Worm (Caenorhabditis elegans) whole organism, mixed stage, embryonic: ENCODE results near the gene ZC376.8.

Experiments used
- M03D4.4 ChIP-seq: sonication (generic microtip); optimal IDR thresholded peaks from 2 replicates; lab custom pipeline; 2017; ENCODE audit warnings: mild to moderate bottlenecking, missing genetic modification characterization, missing compliant biosample characterization
- blmp-1 ChIP-seq: fragments of 150-350 bp; optimal IDR thresholded peaks from 2 replicates; lab custom pipeline; 2014; ENCODE audit warnings: missing biosample characterization, missing genetic modification characterization
- ceh-39 ChIP-seq: fragments of 150-350 bp; optimal IDR thresholded peaks from 2 replicates; lab custom pipeline; 2014; ENCODE audit warnings: missing biosample characterization, missing genetic modification characterization
- ceh-83 ChIP-seq: fragments of 200-800 bp; sonication (Bioruptor generic); optimal IDR thresholded peaks from 2 replicates; lab custom pipeline; 2018; ENCODE audit warnings: mild to moderate bottlenecking, missing genetic modification characterization, missing compliant biosample characterization
- ces-1 ChIP-seq: fragments of 150-350 bp; optimal IDR thresholded peaks from 2 replicates; lab custom pipeline; 2014; ENCODE audit warnings: missing biosample characterization, missing genetic modification reagents, missing genetic modification characterization
- cnd-1 ChIP-seq: fragments of 200-800 bp; sonication (Bioruptor generic); optimal IDR thresholded peaks from 2 replicates; lab custom pipeline; 2018; ENCODE audit warnings: mild to moderate bottlenecking, missing genetic modification characterization, missing compliant biosample characterization
- elt-1 ChIP-seq: sonication (generic microtip); optimal IDR thresholded peaks from 2 replicates; lab custom pipeline; 2017; ENCODE audit warnings: missing genetic modification characterization, mild to moderate bottlenecking, missing compliant biosample characterization, antibody characterized with exemption, moderate library complexity, borderline replicate concordance; ENCODE audit not compliant: insufficient read depth
- elt-3 ChIP-seq: fragments of 150-350 bp; optimal IDR thresholded peaks from 2 replicates; lab custom pipeline; 2014; ENCODE audit warnings: missing biosample characterization, missing genetic modification characterization
- flh-1 ChIP-seq: fragments of 200-800 bp; sonication (Bioruptor generic); optimal IDR thresholded peaks from 2 replicates; lab custom pipeline; 2018; ENCODE audit warnings: mild to moderate bottlenecking, missing genetic modification characterization, moderate library complexity, missing compliant biosample characterization
- ham-2 ChIP-seq: fragments of 200-800 bp; sonication (Bioruptor generic); optimal IDR thresholded peaks from 2 replicates; lab custom pipeline; 2018; ENCODE audit warnings: mild to moderate bottlenecking, missing genetic modification characterization, missing compliant biosample characterization
- hlh-1 ChIP-seq: fragments of 150-350 bp; optimal IDR thresholded peaks from 2 replicates; lab custom pipeline; 2014; ENCODE audit warnings: missing biosample characterization, missing genetic modification reagents, missing genetic modification characterization
- lin-13 ChIP-seq: fragments of 150-350 bp; optimal IDR thresholded peaks from 2 replicates; lab custom pipeline; 2014; ENCODE audit warnings: missing biosample characterization, missing genetic modification characterization
- lin-32 ChIP-seq: fragments of 200-800 bp; sonication (Bioruptor generic); optimal IDR thresholded peaks from 2 replicates; lab custom pipeline; 2018; ENCODE audit warnings: mild to moderate bottlenecking, missing genetic modification characterization, missing compliant biosample characterization
- lsy-2 ChIP-seq: fragments of 150-350 bp; optimal IDR thresholded peaks from 2 replicates; lab custom pipeline; 2014; ENCODE audit warnings: missing biosample characterization, missing genetic modification characterization
- mab-5 ChIP-seq: fragments of 150-350 bp; optimal IDR thresholded peaks from 2 replicates; lab custom pipeline; 2014; ENCODE audit warnings: missing biosample characterization, missing genetic modification characterization
- mep-1 ChIP-seq: fragments of 150-350 bp; optimal IDR thresholded peaks from 2 replicates; lab custom pipeline; 2017; ENCODE audit warnings: missing biosample characterization, missing genetic modification reagents, missing genetic modification characterization, inconsistent platforms
- mls-2 ChIP-seq: sonication (generic microtip); optimal IDR thresholded peaks from 2 replicates; lab custom pipeline; 2016; ENCODE audit warnings: mild to moderate bottlenecking, missing genetic modification characterization, moderate library complexity, missing compliant biosample characterization
- nhr-2 ChIP-seq: fragments of 150-350 bp; optimal IDR thresholded peaks from 2 replicates; lab custom pipeline; 2014; ENCODE audit warnings: missing biosample characterization, missing genetic modification characterization
- nhr-237 ChIP-seq: fragments of 150-350 bp; optimal IDR thresholded peaks from 2 replicates; lab custom pipeline; 2014; ENCODE audit warnings: missing biosample characterization, missing genetic modification characterization
- nhr-28 ChIP-seq: fragments of 150-350 bp; optimal IDR thresholded peaks from 2 replicates; lab custom pipeline; 2014; ENCODE audit warnings: missing biosample characterization, missing genetic modification characterization
- nhr-76 ChIP-seq: sonication (generic microtip); optimal IDR thresholded peaks from 2 replicates; lab custom pipeline; 2017; ENCODE audit warnings: missing biosample characterization, missing genetic modification characterization
- pha-4 ChIP-seq: fragments of 150-350 bp; optimal IDR thresholded peaks from 2 replicates; lab custom pipeline; 2018; ENCODE audit warnings: missing biosample characterization, missing genetic modification reagents, missing genetic modification characterization
- sem-2 ChIP-seq: fragments of 200-800 bp; sonication (Bioruptor generic); optimal IDR thresholded peaks from 2 replicates; lab custom pipeline; 2018; ENCODE audit warnings: mild to moderate bottlenecking, missing genetic modification characterization, missing compliant biosample characterization
- snpc-4 ChIP-seq: fragments of 150-350 bp; optimal IDR thresholded peaks from 2 replicates; lab custom pipeline; 2014; ENCODE audit warnings: missing biosample characterization, missing genetic modification characterization
- tbx-8 ChIP-seq: fragments of 200-800 bp; sonication (Bioruptor generic); optimal IDR thresholded peaks from 2 replicates; lab custom pipeline; 2018; ENCODE audit warnings: mild to moderate bottlenecking, missing genetic modification characterization, moderate library complexity, missing compliant biosample characterization
- unc-120 ChIP-seq: sonication (generic microtip); optimal IDR thresholded peaks from 2 replicates; lab custom pipeline; 2017; ENCODE audit warnings: missing genetic modification characterization, missing compliant biosample characterization; ENCODE audit not compliant: poor library complexity, severe bottlenecking
- unc-39 ChIP-seq: fragments of 150-350 bp; optimal IDR thresholded peaks from 2 replicates; lab custom pipeline; 2014; ENCODE audit warnings: missing biosample characterization, missing genetic modification characterization
- unc-62 ChIP-seq: fragments of 150-350 bp; optimal IDR thresholded peaks from 2 replicates; lab custom pipeline; 2014; ENCODE audit warnings: missing biosample characterization, missing genetic modification reagents, missing genetic modification characterization
- zip-8 ChIP-seq: fragments of 150-350 bp; optimal IDR thresholded peaks from 2 replicates; lab custom pipeline; 2014; ENCODE audit warnings: missing biosample characterization, missing genetic modification characterization
- ztf-11 ChIP-seq: fragments of 150-350 bp; optimal IDR thresholded peaks from 2 replicates; lab custom pipeline; 2014; ENCODE audit warnings: missing biosample characterization, missing genetic modification characterization

Gene ZC376.8

ce11 chrV:14149125-14149524 lies 30.9 kb upstream of the ZC376.8 start:
- TF ChIP-seq lsy-2 (tag; lab: Kevin White, UChicago) = no peak
- TF ChIP-seq ceh-83 (GFP tag; lab: Kevin White, UChicago) = no peak
- TF ChIP-seq elt-1 (tag; lab: Kevin White, UChicago) = no peak
- TF ChIP-seq flh-1 (GFP tag; lab: Kevin White, UChicago) = no peak
- TF ChIP-seq unc-62 (GFP tag; lab: Kevin White, UChicago) = no peak
- TF ChIP-seq unc-39 = no peak
- no peak for TF ChIP-seq nhr-2
- TF ChIP-seq M03D4.4 = no peak
- no peak for TF ChIP-seq pha-4 (tag; lab: Kevin White, UChicago)
- no peak for TF ChIP-seq mab-5

DNA sequence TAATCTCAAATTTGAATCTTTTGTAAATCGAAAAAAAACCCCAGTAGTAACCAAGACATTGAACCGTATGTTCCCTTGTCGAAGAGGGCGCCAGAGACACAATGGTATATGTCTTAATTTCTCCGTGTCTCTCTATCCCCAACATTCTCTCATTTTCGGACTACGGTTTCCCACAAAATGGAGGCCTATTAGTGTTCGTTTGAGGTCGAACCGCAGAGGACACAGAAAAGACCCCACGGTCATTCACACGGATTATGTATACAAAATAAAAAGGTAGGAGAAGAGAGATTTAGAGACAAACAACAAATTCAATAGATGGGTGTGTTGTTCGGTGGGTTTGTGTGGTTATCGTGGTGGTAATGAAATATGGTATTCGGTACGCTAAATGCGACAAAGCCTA lies 29.1 kb upstream of the ZC376.8 start:
- TF ChIP-seq nhr-76 (tag; lab: Kevin White, UChicago) (no peak), ces-1 (no peak), lin-32 (GFP tag; lab: Kevin White, UChicago) (no peak), nhr-237 (no peak), elt-3 (no peak), M03D4.4 (no peak), sem-2 (GFP tag; lab: Kevin White, UChicago) (no peak), lin-13 (tag; lab: Kevin White, UChicago) (no peak), ztf-11 (tag; lab: Kevin White, UChicago) (no peak), nhr-2 (no peak), ham-2 (GFP tag; lab: Kevin White, UChicago) (no peak), tbx-8 (GFP tag; lab: Kevin White, UChicago) (no peak), cnd-1 (no peak), elt-1 (tag; lab: Kevin White, UChicago) (no peak), mab-5 (no peak), snpc-4 (tag; lab: Kevin White, UChicago) (no peak)

DNA sequence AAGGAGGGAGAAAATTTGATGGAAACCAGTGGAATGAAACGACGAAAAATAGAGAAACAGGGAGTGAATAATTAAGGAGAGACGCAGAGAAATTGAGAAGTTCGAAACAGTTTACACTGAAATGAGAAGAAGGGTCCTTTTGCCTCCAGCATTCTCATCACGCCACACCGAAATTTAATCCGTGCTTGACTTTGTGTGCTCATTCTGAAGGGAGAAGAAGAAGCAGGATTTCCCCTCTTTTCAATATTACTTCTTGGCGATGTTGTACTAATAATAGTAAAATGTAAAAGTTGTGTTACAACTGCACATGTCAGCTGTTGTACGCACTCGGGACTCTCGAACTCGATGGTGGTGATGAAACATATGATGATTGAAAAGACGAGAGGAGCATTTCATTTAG lies 26.4 kb upstream of the ZC376.8 start:
- no peak for TF ChIP-seq lin-32 (GFP tag; lab: Kevin White, UChicago)
- TF ChIP-seq unc-120 (tag; lab: Kevin White, UChicago) = peak; percentile 91
- peak; percentile 99 for TF ChIP-seq hlh-1 (tag; lab: Kevin White, UChicago)
- no peak for TF ChIP-seq lsy-2 (tag; lab: Kevin White, UChicago)
- peak; percentile 67 for TF ChIP-seq unc-62 (GFP tag; lab: Kevin White, UChicago)

ce11 chrV:14156468-14156867 lies 23.6 kb upstream of the ZC376.8 start, which contains the start of gene AH10.2:
AH10.2 (plus strand) TSS chrV:14156768.
- no peak for TF ChIP-seq nhr-76 (tag; lab: Kevin White, UChicago)
- TF ChIP-seq blmp-1 (tag; lab: Kevin White, UChicago) = no peak
- TF ChIP-seq ceh-39 (tag; lab: Kevin White, UChicago) = no peak
- TF ChIP-seq ham-2 (GFP tag; lab: Kevin White, UChicago) = no peak
- no peak for TF ChIP-seq unc-120 (tag; lab: Kevin White, UChicago)
- TF ChIP-seq snpc-4 (tag; lab: Kevin White, UChicago) = no peak
- TF ChIP-seq M03D4.4 = no peak
- no peak for TF ChIP-seq mep-1 (tag; lab: Kevin White, UChicago)

- no peak for TF ChIP-seq mep-1 (tag; lab: Kevin White, UChicago)
- TF ChIP-seq nhr-28 (tag; lab: Kevin White, UChicago) = no peak
- no peak for TF ChIP-seq ceh-39 (tag; lab: Kevin White, UChicago)
- TF ChIP-seq hlh-1 (tag; lab: Kevin White, UChicago) = no peak
- TF ChIP-seq ham-2 (GFP tag; lab: Kevin White, UChicago) = no peak
- no peak for TF ChIP-seq tbx-8 (GFP tag; lab: Kevin White, UChicago)
- no peak for TF ChIP-seq nhr-237
- no peak for TF ChIP-seq lsy-2 (tag; lab: Kevin White, UChicago)
- TF ChIP-seq unc-120 (tag; lab: Kevin White, UChicago) = no peak
- TF ChIP-seq mls-2 (tag; lab: Kevin White, UChicago) = no peak
- TF ChIP-seq unc-62 (GFP tag; lab: Kevin White, UChicago) = no peak
- TF ChIP-seq ceh-83 (GFP tag; lab: Kevin White, UChicago) = no peak
- no peak for TF ChIP-seq zip-8
- TF ChIP-seq lin-32 (GFP tag; lab: Kevin White, UChicago) = no peak
Measured at ce11 chrV:14160698-14161097, 19.3 kb upstream of the ZC376.8 start, which contains the start of gene cest-1.2. cest-1.2 (minus strand) TSS chrV:14160862.
